Fruit fly (Drosophila melanogaster): ENCODE data around the gene CG7443.

CG7443 gene

DNA sequence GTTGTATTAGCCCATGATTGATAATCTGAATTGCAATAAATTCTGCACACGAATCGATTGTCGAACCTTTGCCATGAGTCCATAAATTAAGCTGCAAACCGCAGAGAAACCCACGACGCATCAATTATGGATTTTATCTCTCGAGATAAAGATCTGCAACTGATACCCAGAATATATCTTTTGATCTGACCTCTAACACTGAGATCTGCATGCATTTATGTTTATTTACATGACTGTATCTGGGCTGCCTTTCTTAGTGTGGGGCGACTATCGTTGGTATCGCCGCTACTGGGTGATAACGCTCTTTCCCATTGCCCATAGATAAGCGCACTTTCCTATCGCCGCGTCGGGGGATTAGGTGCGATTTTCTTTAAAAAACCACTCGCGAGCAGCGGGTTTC, 6.9 kb upstream of the CG7443 start, which contains the start of gene Ctr1B:
Gene Ctr1B, plus strand, starts transcription at position 398 of the 400 bp plus-strand sequence.
- no peak for TF ChIP-seq psq (optimal IDR thresholded peaks at IDR 0.05)
- no peak for TF ChIP-seq insv (optimal IDR thresholded peaks at IDR 0.05)
- TF ChIP-seq Sin3A (optimal IDR thresholded peaks at IDR 0.05), result no peak
- no peak for TF ChIP-seq ttk (optimal IDR thresholded peaks at IDR 0.05)
- TF ChIP-seq Myc (optimal IDR thresholded peaks at IDR 0.05), result no peak
- TF ChIP-seq h (optimal IDR thresholded peaks at IDR 0.05), result no peak

DNA sequence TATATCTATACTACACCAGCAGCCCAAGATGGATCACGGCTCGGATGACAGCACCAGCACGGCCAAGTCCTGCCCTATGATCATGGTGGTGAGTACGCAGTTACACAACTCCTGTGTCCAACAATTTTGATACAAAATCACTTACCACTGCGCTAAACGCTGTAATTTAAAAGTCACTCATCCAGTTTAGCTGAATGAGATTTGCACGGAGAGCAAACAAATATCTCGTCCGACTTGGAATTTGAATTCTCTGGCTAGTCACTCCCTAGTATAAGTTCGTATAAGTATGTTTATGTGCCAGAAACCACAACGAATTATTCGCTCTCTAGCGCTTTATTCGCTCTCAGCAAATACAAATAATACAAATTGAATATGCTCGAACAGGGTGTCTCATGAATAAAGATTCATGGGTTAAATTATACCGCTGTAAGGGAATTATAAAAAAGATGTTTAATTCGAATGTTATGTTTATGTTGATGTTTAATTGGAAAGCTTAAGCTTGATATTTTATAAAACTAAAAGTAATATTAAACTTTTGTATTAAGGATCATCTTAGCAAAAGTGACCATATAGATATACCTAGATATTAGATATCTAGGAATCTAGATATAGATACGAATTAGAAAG, 6.3 kb upstream of the CG7443 start:
- TF ChIP-seq h (optimal IDR thresholded peaks at IDR 0.05) (no peak), insv (optimal IDR thresholded peaks at IDR 0.05) (no peak), ttk (optimal IDR thresholded peaks at IDR 0.05) (no peak), Myc (optimal IDR thresholded peaks at IDR 0.05) (no peak)

DNA sequence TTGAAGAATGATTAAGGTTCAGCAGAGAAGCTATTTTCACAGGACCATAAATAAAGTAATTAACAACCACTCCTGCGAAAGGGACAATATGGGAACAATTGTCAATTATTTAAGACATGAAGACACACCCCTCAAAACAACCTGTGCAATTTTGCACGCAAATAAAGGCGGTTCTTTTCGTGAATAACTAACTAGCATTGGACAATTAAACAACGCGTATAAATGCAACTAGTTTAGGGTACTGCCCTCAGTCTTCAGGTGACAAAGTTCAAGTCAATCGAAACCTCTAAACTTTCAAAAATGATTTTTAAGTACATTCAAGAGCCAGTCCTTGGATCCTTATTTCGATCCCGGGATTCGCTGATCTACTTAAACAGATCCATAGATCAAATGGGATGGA, 2.7 kb upstream of the CG7443 start, which contains the start of gene Or85a:
Gene Or85a, plus strand, starts transcription at position 301 of the 400 bp plus-strand sequence.
- TF ChIP-seq Sin3A (optimal IDR thresholded peaks at IDR 0.05) (no peak), insv (optimal IDR thresholded peaks at IDR 0.05) (no peak), ttk (optimal IDR thresholded peaks at IDR 0.05) (no peak), h (optimal IDR thresholded peaks at IDR 0.05) (no peak), psq (optimal IDR thresholded peaks at IDR 0.05) (no peak), Myc (optimal IDR thresholded peaks at IDR 0.05) (no peak)

DNA sequence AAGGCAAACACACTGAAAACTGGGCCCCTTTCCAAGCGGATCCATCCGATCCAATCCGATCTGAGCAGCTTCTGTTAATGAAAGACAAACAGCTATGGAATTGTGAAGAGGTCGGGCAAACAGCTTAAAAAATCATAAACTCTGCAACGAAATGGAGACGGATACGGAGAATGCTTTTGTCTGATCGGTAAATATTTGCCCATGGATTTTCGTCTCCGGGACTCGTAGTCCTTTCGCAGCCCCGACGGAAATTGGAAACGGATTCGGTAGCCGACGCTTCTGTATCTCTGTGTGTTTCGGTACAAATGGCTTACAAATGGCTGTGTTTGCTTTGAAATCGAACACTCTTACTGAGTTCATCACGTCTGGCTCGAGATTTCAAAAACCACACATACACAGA, 2.8 kb downstream of the CG7443 start:
- no peak for TF ChIP-seq Myc (optimal IDR thresholded peaks at IDR 0.05)

DNA sequence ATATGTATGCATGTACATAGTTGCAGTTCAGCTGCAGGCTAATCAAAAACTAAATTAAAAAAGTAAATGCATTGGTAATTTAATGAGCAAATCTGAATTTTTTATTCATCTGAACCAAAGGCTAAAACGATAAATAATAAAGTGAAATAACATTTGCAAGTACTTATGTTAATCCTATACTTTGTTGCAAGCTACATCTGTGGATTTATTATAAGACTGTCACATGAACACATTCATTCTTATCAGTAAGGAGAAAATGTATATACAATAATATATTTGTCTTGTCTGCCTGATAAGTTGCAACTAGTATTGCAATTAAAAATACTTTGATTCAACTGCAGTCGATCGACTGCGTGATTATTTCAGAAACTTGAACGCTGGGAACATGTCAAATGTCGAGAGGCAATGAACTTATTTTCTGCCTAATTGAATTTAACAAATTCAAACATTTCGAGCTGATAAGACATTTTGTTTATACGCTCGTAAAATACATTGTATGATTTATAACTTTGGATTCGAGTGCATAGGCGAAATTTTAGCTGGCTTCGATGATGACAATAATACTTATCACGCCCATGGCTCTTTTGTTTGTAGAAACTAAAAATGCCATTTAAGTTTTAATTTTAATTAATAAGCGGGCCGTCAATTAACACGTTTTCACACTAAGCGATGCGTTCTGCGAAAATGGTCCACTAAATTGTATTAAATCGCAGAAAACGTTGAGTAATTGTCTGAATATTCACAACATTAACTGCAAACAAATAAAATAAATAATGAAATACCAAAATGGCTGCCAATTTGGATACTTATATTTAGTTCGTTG, 4.1 kb downstream of the CG7443 start:
- TF ChIP-seq ttk (optimal IDR thresholded peaks at IDR 0.05) (no peak), Sin3A (optimal IDR thresholded peaks at IDR 0.05) (no peak), Myc (optimal IDR thresholded peaks at IDR 0.05) (no peak), h (optimal IDR thresholded peaks at IDR 0.05) (no peak), insv (optimal IDR thresholded peaks at IDR 0.05) (no peak), psq (optimal IDR thresholded peaks at IDR 0.05) (no peak)

DNA sequence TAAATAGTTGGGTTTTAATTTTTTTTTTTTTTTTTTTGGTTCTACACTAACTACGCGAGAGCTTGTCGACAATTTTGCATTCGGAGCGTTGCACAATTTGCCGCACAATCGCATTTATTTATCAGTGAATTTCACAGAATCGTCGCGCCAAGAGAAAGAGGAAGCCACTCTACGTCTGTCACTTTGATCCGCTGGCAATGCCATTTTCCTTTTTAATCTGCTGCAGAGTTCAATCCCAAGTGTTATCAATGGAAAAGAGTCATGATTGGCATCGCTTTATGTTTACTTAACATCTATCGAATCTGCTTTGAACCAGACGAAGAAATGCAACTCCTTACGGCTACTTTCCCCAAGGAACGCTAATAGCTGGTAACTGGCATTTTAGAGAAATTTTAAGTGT, 5.5 kb downstream of the CG7443 start:
- no peak for TF ChIP-seq Sin3A (optimal IDR thresholded peaks at IDR 0.05)
- TF ChIP-seq insv (optimal IDR thresholded peaks at IDR 0.05), result no peak
- TF ChIP-seq psq (optimal IDR thresholded peaks at IDR 0.05), result no peak
- no peak for TF ChIP-seq h (optimal IDR thresholded peaks at IDR 0.05)
- no peak for TF ChIP-seq Myc (optimal IDR thresholded peaks at IDR 0.05)
- no peak for TF ChIP-seq ttk (optimal IDR thresholded peaks at IDR 0.05)

DNA sequence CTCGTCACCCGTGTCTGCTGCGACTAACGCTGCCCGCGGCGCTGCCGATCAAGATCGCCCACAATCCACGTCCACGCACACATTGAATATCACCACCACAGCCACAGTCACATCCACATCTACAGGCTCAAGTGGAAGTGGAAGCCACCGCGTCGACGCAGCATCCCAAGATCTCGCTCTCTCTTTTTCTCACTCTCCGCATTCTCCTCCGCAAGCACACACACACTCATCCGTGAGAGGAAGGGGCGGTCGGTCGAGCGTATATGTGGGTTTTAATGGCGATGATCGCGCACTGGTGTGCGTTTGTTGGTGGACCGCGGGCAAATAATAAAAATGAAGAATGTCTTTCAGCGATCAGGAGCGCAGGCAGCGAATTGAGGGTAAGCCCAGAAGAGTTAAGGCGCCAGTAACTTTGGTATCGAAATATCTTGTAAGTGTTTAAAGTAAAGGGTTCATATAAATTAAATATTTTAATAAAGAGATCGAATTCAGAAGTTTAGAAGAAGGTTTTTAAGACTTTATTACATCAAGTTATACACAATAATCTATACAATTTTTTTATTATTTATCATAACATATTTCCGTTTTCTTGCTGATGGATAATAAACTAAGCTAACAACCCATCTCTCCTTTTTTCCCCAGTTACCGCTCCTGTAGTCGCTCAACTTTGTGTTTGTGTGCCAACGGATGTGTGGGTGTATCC, 9.8 kb downstream of the CG7443 start, which contains the start of gene Poxm:
Gene Poxm, minus strand, starts transcription at position 25 of the 703 bp plus-strand sequence.
- TF ChIP-seq insv (optimal IDR thresholded peaks at IDR 0.05) (no peak), Sin3A (optimal IDR thresholded peaks at IDR 0.05) (no peak), h (optimal IDR thresholded peaks at IDR 0.05) (no peak), psq (optimal IDR thresholded peaks at IDR 0.05) (no peak), ttk (optimal IDR thresholded peaks at IDR 0.05) (no peak), Myc (optimal IDR thresholded peaks at IDR 0.05) (no peak)

DNA sequence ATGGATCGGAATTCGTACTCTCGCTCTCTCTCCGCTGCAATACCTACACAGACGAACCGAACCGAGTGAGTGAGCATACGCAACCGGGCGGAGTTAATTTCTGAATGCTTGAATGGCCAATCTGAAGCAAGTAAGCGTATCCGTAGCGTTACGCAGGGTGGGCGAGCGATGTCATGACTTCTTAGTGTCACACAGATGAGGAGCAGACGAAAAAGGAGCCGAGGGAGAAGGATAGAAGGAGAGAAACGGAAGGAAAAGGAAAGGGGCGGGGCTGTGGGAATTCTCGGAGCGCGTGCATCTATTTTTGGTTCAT, 10.3 kb downstream of the CG7443 start:
- TF ChIP-seq ttk (optimal IDR thresholded peaks at IDR 0.05) (no peak), insv (optimal IDR thresholded peaks at IDR 0.05) (no peak), psq (optimal IDR thresholded peaks at IDR 0.05) (no peak), h (optimal IDR thresholded peaks at IDR 0.05) (no peak), Myc (optimal IDR thresholded peaks at IDR 0.05) (no peak), Sin3A (optimal IDR thresholded peaks at IDR 0.05) (no peak)

DNA sequence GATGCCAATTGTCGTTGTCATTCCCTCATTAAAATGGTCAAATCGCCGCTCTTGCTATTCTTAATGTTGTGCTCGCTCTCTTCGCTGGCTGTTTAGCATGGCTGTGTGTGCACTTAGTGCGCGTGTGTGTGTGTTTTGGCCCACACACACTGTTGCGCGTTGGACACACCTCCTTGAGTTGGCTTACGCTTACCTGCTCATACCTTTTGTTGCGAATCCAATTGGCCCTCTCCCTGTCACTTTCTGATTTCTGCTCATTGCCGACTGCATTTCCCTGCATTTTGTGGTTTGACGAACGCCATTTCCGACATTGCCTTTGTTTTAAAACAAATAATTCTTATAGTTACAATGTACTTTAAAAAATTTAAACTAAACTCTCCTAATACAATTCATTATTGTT, 10.9 kb downstream of the CG7443 start:
- TF ChIP-seq Myc (optimal IDR thresholded peaks at IDR 0.05), result no peak
- no peak for TF ChIP-seq h (optimal IDR thresholded peaks at IDR 0.05)
- TF ChIP-seq ttk (optimal IDR thresholded peaks at IDR 0.05), result no peak
- no peak for TF ChIP-seq Sin3A (optimal IDR thresholded peaks at IDR 0.05)
- TF ChIP-seq insv (optimal IDR thresholded peaks at IDR 0.05), result no peak
- no peak for TF ChIP-seq psq (optimal IDR thresholded peaks at IDR 0.05)

DNA sequence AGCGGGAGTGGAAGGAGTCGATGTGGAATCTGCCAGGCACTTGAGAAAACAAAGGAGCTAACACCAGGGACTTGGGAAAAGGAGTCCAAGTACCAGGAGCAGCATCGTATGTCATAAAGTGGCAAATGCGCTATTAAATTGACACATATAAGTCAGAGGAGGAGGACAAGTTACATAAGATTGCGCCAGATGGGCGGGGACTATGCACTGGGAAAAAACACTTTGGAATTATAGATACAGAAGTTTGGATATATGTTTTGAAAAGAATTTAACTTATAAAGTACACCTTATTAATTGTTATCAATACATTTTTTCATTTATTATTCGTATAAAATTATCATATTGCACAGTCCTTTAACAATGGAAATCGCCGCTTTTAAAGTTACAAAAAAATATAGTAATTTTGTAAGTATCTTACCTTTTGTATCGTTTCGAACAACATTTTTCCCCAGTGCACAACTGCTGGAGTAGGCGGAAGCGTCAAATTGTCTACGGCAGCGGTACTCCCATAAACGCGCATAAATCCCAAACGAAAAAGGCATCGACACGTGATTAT, 12.0 kb downstream of the CG7443 start:
- TF ChIP-seq Sin3A (optimal IDR thresholded peaks at IDR 0.05) (no peak), h (optimal IDR thresholded peaks at IDR 0.05) (no peak), insv (optimal IDR thresholded peaks at IDR 0.05) (no peak), psq (optimal IDR thresholded peaks at IDR 0.05) (no peak), ttk (optimal IDR thresholded peaks at IDR 0.05) (no peak), Myc (optimal IDR thresholded peaks at IDR 0.05) (no peak)

DNA sequence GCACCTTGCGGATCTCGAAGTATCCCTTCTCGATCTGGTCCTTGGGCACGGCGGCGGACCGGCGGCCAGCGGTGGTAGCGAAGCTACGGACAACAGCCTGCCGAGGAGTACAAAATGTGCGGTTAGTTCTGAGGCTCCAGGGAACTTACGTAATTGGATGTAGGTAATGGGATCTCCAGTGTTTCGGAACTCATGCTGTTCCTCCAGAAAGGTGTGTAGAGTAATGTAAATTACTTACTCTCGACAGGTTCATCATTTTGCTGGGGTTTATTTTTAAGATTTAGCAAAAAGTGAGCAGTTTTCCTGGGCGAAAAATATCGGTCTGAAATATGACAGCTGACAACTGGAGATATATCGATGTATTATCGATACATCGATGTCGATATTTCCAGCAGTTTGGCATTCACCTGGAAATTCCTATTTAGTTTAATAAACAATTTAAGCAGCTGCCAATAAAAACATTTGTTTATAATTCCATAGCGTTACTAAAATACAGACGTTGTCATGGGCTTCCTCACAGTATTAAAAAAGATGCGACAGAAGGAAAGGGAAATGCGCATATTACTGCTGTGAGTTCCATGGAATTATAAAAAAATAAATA, 16.7 kb downstream of the CG7443 start, which contains the start of the genes COX7A and Arl2:
Gene COX7A, minus strand, starts transcription at position 369 of the 601 bp plus-strand sequence.
Gene Arl2, plus strand, starts transcription at position 426 of the 601 bp plus-strand sequence.
- no peak for TF ChIP-seq insv (optimal IDR thresholded peaks at IDR 0.05)
- TF ChIP-seq ttk (optimal IDR thresholded peaks at IDR 0.05), result no peak

Data from Kc167 (cell line).